Worm (Caenorhabditis elegans): ENCODE data around the gene F13D12.8.

Gene F13D12.8

DNA sequence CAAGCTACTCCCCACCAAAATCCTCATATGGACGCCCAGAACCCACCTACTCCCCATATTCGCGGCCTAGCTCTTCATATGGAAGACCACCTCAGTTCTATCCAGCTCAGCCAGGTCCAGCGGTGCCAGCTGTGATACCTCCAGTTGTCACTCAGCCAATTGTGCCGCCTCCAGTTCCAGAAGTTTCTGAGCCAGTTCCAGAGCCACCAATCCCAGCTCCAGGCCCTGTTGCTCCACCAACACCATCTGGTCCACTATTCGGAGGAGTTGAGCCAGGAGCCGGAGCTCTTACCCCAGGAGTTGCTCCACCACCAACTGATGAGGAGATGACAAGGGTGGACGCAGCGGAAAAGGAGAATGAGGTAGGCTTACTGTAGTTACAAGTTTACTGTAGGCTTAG is 10.8 kb downstream of the F13D12.8 start:
- TF ChIP-seq snpc-4 (tag; optimal IDR thresholded peaks at IDR 0.05) (no peak), hlh-1 (tag; optimal IDR thresholded peaks at IDR 0.05) (no peak)

DNA sequence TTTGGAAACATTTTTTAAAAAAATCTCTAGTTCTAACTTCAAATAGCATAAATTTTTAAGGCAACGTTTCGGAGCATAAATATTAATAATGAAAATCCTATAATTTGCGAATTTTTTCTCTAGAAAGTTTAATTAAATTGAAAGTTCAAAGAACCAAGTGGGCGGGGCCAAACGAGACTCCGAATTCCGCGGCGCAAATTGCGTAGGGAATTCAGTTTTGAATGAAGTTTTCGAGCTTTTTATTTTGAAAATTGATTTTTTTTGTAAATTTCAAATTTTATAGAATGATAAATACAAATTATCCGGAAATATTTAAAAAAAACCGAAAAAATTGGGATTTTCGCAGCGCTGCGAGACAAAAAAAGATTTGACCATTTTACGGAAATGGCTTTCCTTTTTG is 11.6 kb downstream of the F13D12.8 start:
- no peak for TF ChIP-seq ceh-39 (tag; optimal IDR thresholded peaks at IDR 0.05)
- TF ChIP-seq blmp-1 (tag; optimal IDR thresholded peaks at IDR 0.05): no peak

DNA sequence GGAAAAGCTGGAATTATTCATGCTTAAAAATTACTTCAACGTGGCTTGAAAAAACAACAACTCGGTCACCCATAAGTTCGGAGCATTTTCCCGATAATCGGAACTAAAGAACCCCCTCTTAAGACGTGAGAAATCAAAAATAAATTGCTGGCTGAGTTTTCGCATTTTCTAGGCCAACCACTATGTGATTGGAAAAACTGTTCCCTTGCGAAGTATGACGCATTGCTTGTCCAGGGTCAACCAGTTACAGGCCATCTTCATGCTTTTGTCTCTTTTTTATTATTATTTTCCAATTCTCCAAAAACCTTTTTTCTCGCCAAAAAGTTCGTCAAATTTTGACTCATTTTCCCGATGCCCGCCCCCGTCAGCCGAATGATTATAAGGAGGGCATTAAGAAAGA is 12.3 kb downstream of the F13D12.8 start, which contains the start of gene F13D12.3:
Gene F13D12.3, plus strand, starts transcription at position 301 of the 400 bp plus-strand sequence.
- TF ChIP-seq nhr-12 (tag; optimal IDR thresholded peaks at IDR 0.05) (no peak), ceh-39 (tag; optimal IDR thresholded peaks at IDR 0.05) (no peak), ztf-11 (tag; optimal IDR thresholded peaks at IDR 0.05) (no peak), nhr-76 (tag; optimal IDR thresholded peaks at IDR 0.05) (no peak), ceh-83 (GFP tag; optimal IDR thresholded peaks at IDR 0.05) (no peak), lsy-2 (tag; optimal IDR thresholded peaks at IDR 0.05) (no peak)

DNA sequence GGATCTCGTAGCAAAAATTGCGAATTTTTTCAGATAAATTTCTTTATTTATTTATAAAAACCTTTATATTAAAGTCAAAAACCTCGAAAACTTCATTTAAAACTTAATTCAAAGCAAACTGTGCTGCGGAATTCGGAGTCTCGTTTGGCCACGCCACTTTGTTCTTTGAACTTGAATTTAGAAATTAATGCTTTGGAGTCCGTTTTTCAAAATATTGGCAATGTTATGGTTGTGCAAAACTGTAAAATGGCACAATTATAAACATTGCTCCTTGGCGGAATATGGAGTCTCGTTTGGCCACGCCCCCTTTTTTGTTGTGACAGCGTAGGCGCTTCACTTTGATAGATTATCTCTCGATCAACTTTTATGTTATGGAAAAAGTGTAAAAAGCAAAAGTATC is 12.9 kb downstream of the F13D12.8 start:
- TF ChIP-seq unc-39 (tag; optimal IDR thresholded peaks at IDR 0.05) (no peak), mls-2 (tag; optimal IDR thresholded peaks at IDR 0.05) (no peak), nhr-237 (tag; optimal IDR thresholded peaks at IDR 0.05) (no peak), M03D4.4 (tag; optimal IDR thresholded peaks at IDR 0.05) (no peak)

DNA sequence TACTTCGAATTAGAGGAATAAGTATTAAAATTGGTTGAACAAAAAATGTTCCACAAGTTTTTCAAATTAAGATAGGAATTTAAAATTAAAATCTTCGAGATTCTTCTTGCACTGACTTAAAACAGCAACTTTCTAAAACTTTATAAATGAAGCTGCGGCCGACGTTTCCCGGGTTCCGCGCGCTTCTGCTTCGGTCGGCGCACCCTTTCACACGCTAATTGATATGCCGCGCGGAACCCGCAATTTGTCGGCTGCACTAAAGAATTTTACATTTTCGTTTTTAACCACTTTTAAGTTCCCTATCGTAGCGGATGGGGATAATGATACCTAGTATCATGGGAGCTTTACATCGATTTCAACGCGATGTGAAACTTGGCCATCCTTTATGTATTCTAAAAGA is 17.7 kb downstream of the F13D12.8 start:
- TF ChIP-seq blmp-1 (tag; optimal IDR thresholded peaks at IDR 0.05) (no peak), nhr-76 (tag; optimal IDR thresholded peaks at IDR 0.05) (no peak), mep-1 (tag; optimal IDR thresholded peaks at IDR 0.05) (no peak), flh-1 (GFP tag; optimal IDR thresholded peaks at IDR 0.05) (no peak), sem-2 (GFP tag; optimal IDR thresholded peaks at IDR 0.05) (no peak), ceh-43 (GFP tag; optimal IDR thresholded peaks at IDR 0.05) (no peak), unc-120 (tag; optimal IDR thresholded peaks at IDR 0.05; ENCODE audit: poor library complexity, severe bottlenecking) (no peak), nhr-237 (tag; optimal IDR thresholded peaks at IDR 0.05) (no peak), lin-13 (tag; optimal IDR thresholded peaks at IDR 0.05) (no peak), lin-32 (GFP tag; optimal IDR thresholded peaks at IDR 0.05) (no peak), ceh-39 (tag; optimal IDR thresholded peaks at IDR 0.05) (no peak)

DNA sequence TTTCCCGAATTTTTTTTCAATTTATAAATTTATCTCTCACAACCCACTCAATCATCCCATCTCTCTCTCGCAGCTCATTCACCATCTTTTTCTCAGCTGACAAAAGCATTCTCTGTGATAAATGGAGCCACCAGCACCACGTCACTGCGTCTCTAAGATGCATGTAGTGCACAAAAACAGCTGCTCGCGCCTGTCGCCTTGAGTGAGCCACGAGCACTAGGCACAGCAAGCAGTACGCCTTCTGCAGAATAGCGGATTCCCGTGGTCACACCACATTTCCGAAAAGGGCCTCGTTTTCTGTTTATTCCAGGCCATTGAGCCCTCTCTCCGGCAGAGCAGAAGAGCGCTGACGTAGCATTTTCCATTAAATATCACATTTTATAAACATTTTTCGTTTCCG is 18.8 kb downstream of the F13D12.8 start, which contains the start of gene F13D12.10:
Gene F13D12.10, plus strand, starts transcription at position 231 of the 400 bp plus-strand sequence.
- no peak for TF ChIP-seq nhr-237 (tag; optimal IDR thresholded peaks at IDR 0.05)
- TF ChIP-seq unc-120 (tag; optimal IDR thresholded peaks at IDR 0.05; ENCODE audit: poor library complexity, severe bottlenecking): peak; percentile 7
- peak; percentile 95 for TF ChIP-seq hlh-1 (tag; optimal IDR thresholded peaks at IDR 0.05)

DNA sequence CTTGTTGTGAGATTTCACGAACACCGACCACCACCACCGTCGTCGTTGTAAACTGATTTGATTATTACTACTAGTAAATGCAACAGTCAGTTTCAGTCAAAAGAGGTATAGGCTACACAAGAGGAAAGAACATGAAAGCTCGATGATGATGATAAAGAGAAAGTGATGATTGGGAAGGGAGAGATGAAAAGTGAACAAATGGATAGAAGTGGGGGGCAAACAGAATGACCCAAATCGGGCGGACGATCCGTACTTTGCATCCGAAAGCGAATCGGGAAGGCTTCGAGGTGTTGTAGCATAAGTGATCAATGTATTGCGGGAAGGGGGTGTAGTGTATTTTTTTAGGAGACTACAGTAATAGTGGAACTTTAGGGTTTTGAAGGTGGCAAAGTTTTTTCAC is 21.6 kb downstream of the F13D12.8 start:
- TF ChIP-seq ces-1 (GFP tag; optimal IDR thresholded peaks at IDR 0.05) (no peak), nhr-12 (tag; optimal IDR thresholded peaks at IDR 0.05) (no peak), elt-3 (tag; optimal IDR thresholded peaks at IDR 0.05) (no peak), blmp-1 (tag; optimal IDR thresholded peaks at IDR 0.05) (peak; percentile 52)

DNA sequence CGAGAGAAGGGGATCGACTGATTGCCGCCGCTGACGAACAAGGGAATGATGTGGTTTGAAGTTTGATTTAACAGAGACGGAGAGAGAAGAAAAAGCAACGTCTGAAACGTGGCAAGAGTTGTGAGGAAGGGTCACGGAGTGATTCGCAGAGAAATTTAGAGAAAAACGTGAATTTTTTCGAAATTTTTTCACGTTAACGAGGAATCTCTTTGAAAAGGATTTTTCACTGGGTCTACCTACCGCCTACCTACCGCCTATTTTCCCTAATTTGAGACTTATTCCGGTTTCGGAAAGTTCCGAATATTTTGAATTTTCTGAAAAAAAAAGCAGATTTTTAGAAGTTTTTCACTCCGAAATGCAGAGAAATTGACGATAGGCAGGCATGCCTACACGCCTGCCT is 22.9 kb downstream of the F13D12.8 start, which contains the start of gene fcmt-1:
Gene fcmt-1, minus strand, starts transcription at position 101 of the 400 bp plus-strand sequence.
- TF ChIP-seq lin-13 (tag; optimal IDR thresholded peaks at IDR 0.05) (no peak), nhr-12 (tag; optimal IDR thresholded peaks at IDR 0.05) (no peak), elt-3 (tag; optimal IDR thresholded peaks at IDR 0.05) (no peak), ceh-83 (GFP tag; optimal IDR thresholded peaks at IDR 0.05) (no peak), mab-5 (tag; optimal IDR thresholded peaks at IDR 0.05) (no peak), nhr-76 (tag; optimal IDR thresholded peaks at IDR 0.05) (no peak), unc-120 (tag; optimal IDR thresholded peaks at IDR 0.05; ENCODE audit: poor library complexity, severe bottlenecking) (no peak), M03D4.4 (tag; optimal IDR thresholded peaks at IDR 0.05) (no peak), zip-8 (tag; optimal IDR thresholded peaks at IDR 0.05) (no peak), mls-2 (tag; optimal IDR thresholded peaks at IDR 0.05) (no peak), nhr-28 (tag; optimal IDR thresholded peaks at IDR 0.05) (no peak)
